Fruit fly (Drosophila melanogaster) whole organism, prepupa: ENCODE results near the gene CG44158.

Experiments
- CG10631 ChIP-seq: fragments of 200-800 bp; sonication (Bioruptor generic); optimal IDR thresholded peaks from 2 replicates; lab custom pipeline; 2016; ENCODE audit warnings: missing biosample characterization, missing genetic modification characterization
- CG10669 ChIP-seq: fragments of 200-800 bp; sonication (Bioruptor generic); optimal IDR thresholded peaks from 3 replicates; lab custom pipeline; 2018; ENCODE audit warnings: missing biosample characterization, mild to moderate bottlenecking, missing genetic modification characterization, moderate library complexity
- CG11762 ChIP-seq: fragments of 200-800 bp; sonication (Bioruptor generic); optimal IDR thresholded peaks from 3 replicates; lab custom pipeline; 2016; ENCODE audit warnings: missing biosample characterization, missing genetic modification characterization; ENCODE audit not compliant: insufficient read depth
- CG11902 ChIP-seq: fragments of 200-800 bp; sonication (Bioruptor generic); optimal IDR thresholded peaks from 3 replicates; lab custom pipeline; 2016; ENCODE audit warnings: missing biosample characterization, missing genetic modification characterization
- CG15336 ChIP-seq: fragments of 200-800 bp; sonication (Bioruptor generic); IDR thresholded peaks from 2 replicates; pipeline ENCODE4 v1.3.6; 2022; ENCODE audit warnings: missing biosample characterization, missing genetic modification characterization
- CG1621 ChIP-seq: fragments of 200-800 bp; sonication (Bioruptor generic); optimal IDR thresholded peaks from 3 replicates; lab custom pipeline; 2018; ENCODE audit warnings: missing biosample characterization, mild to moderate bottlenecking, missing genetic modification characterization
- CG16779 ChIP-seq: fragments of 200-800 bp; sonication (Bioruptor generic); optimal IDR thresholded peaks from 3 replicates; lab custom pipeline; 2017; ENCODE audit warnings: missing biosample characterization, mild to moderate bottlenecking, missing genetic modification characterization
- CG3032 ChIP-seq: fragments of 200-800 bp; optimal IDR thresholded peaks from 2 replicates; lab custom pipeline; 2019; ENCODE audit warnings: missing biosample characterization, mild to moderate bottlenecking, missing genetic modification characterization, moderate library complexity
- CG31627 ChIP-seq: fragments of 200-800 bp; sonication (Bioruptor generic); optimal IDR thresholded peaks from 3 replicates; lab custom pipeline; 2016; ENCODE audit warnings: missing biosample characterization, missing genetic modification characterization
- CG4318 ChIP-seq: fragments of 200-800 bp; sonication (Bioruptor generic); optimal IDR thresholded peaks from 3 replicates; lab custom pipeline; 2017; ENCODE audit warnings: missing biosample characterization, mild to moderate bottlenecking, missing genetic modification characterization
- CG6163 ChIP-seq: fragments of 200-800 bp; sonication (Bioruptor generic); IDR thresholded peaks from 3 replicates; pipeline ENCODE4 v1.3.6; 2022; ENCODE audit warnings: missing biosample characterization, missing genetic modification characterization
- CG6792 ChIP-seq: fragments of 200-800 bp; sonication (Bioruptor generic); optimal IDR thresholded peaks from 3 replicates; lab custom pipeline; 2016; ENCODE audit warnings: missing biosample characterization, missing genetic modification characterization
- CG6854 ChIP-seq: fragments of 200-800 bp; sonication (Bioruptor generic); optimal IDR thresholded peaks from 2 replicates; lab custom pipeline; 2017; ENCODE audit warnings: missing biosample characterization, mild to moderate bottlenecking, missing genetic modification characterization
- CG8119 ChIP-seq: fragments of 200-800 bp; sonication (Bioruptor generic); IDR thresholded peaks from 3 replicates; pipeline ENCODE4 v1.3.6; 2022; ENCODE audit warnings: missing biosample characterization, missing genetic modification characterization
- CG8632 ChIP-seq: fragments of 200-800 bp; sonication (Bioruptor generic); optimal IDR thresholded peaks from 3 replicates; lab custom pipeline; 2016; ENCODE audit warnings: missing biosample characterization, missing genetic modification characterization
- CG9139 ChIP-seq: fragments of 200-800 bp; sonication (Bioruptor generic); optimal IDR thresholded peaks from 3 replicates; lab custom pipeline; 2017; ENCODE audit warnings: missing biosample characterization, mild to moderate bottlenecking, missing genetic modification characterization
- Eip75B ChIP-seq: fragments of 200-800 bp; sonication (Bioruptor generic); optimal IDR thresholded peaks from 3 replicates; lab custom pipeline; 2016; ENCODE audit warnings: missing biosample characterization, missing genetic modification characterization
- Hr39 ChIP-seq: fragments of 200-800 bp; sonication (Bioruptor generic); optimal IDR thresholded peaks from 2 replicates; lab custom pipeline; 2016; ENCODE audit warnings: missing biosample characterization, missing genetic modification characterization
- Hr4 ChIP-seq: fragments of 200-800 bp; sonication (Bioruptor generic); optimal IDR thresholded peaks from 3 replicates; lab custom pipeline; 2016; ENCODE audit warnings: missing biosample characterization, missing genetic modification characterization
- Lpt ChIP-seq: fragments of 200-800 bp; sonication (Bioruptor generic); optimal IDR thresholded peaks from 3 replicates; lab custom pipeline; 2016; ENCODE audit warnings: missing biosample characterization, missing genetic modification characterization
- Met ChIP-seq: fragments of 200-800 bp; sonication (Bioruptor generic); optimal IDR thresholded peaks from 3 replicates; lab custom pipeline; 2016; ENCODE audit warnings: missing biosample characterization, missing genetic modification characterization
- OdsH ChIP-seq: fragments of 200-800 bp; sonication (Bioruptor generic); optimal IDR thresholded peaks from 3 replicates; lab custom pipeline; 2016; ENCODE audit warnings: missing biosample characterization, missing genetic modification characterization
- Smox ChIP-seq: fragments of 200-800 bp; sonication (Bioruptor generic); optimal IDR thresholded peaks from 3 replicates; lab custom pipeline; 2016; ENCODE audit warnings: missing biosample characterization, missing genetic modification characterization
- Sox102F ChIP-seq: fragments of 200-800 bp; sonication (Bioruptor generic); optimal IDR thresholded peaks from 2 replicates; lab custom pipeline; 2016; ENCODE audit warnings: missing biosample characterization, mild to moderate bottlenecking, missing genetic modification characterization
- Sox14 ChIP-seq: fragments of 200-800 bp; sonication (Bioruptor generic); optimal IDR thresholded peaks from 3 replicates; lab custom pipeline; 2016; ENCODE audit warnings: missing biosample characterization, missing genetic modification characterization
- achi ChIP-seq: fragments of 200-800 bp; sonication (Bioruptor generic); optimal IDR thresholded peaks from 3 replicates; lab custom pipeline; 2016; ENCODE audit warnings: missing biosample characterization, missing genetic modification characterization
- acj6 ChIP-seq: fragments of 200-800 bp; sonication (Bioruptor generic); optimal IDR thresholded peaks from 3 replicates; lab custom pipeline; 2016; ENCODE audit warnings: missing biosample characterization, missing genetic modification characterization
- cyc ChIP-seq: fragments of 200-800 bp; sonication (Bioruptor generic); optimal IDR thresholded peaks from 3 replicates; lab custom pipeline; 2016; ENCODE audit warnings: missing biosample characterization, missing genetic modification characterization
- dsx ChIP-seq: fragments of 200-800 bp; optimal IDR thresholded peaks from 3 replicates; lab custom pipeline; 2019; ENCODE audit warnings: missing biosample characterization, mild to moderate bottlenecking, missing genetic modification characterization, moderate library complexity; ENCODE audit not compliant: poor library complexity, severe bottlenecking
- esn ChIP-seq: fragments of 200-800 bp; sonication (Bioruptor generic); optimal IDR thresholded peaks from 2 replicates; lab custom pipeline; 2016; ENCODE audit warnings: missing biosample characterization, mild to moderate bottlenecking, missing genetic modification characterization, moderate library complexity
- fd59A ChIP-seq: fragments of 200-800 bp; sonication (Bioruptor generic); optimal IDR thresholded peaks from 2 replicates; lab custom pipeline; 2017; ENCODE audit warnings: missing biosample characterization, mild to moderate bottlenecking, missing genetic modification characterization, missing genetic modification reagents
- fkh ChIP-seq: fragments of 200-800 bp; sonication (Bioruptor generic); optimal IDR thresholded peaks from 3 replicates; lab custom pipeline; 2017; ENCODE audit warnings: missing biosample characterization, mild to moderate bottlenecking, missing genetic modification characterization, moderate library complexity
- lz ChIP-seq: fragments of 200-800 bp; sonication (Bioruptor generic); optimal IDR thresholded peaks from 3 replicates; lab custom pipeline; 2016; ENCODE audit warnings: missing biosample characterization, missing genetic modification characterization
- pdm3 ChIP-seq: fragments of 200-800 bp; sonication (Bioruptor generic); optimal IDR thresholded peaks from 3 replicates; lab custom pipeline; 2016; ENCODE audit warnings: missing biosample characterization, missing genetic modification characterization
- salr ChIP-seq, 2 experiments: fragments of 200-800 bp; sonication (Bioruptor generic); optimal IDR thresholded peaks; 3 replicates each; lab custom pipeline; 2016 to 2018; ENCODE audit warnings: missing biosample characterization in 2 of 2, missing genetic modification characterization in 2 of 2, mild to moderate bottlenecking in 1 of 2
- ss ChIP-seq, 2 experiments: fragments of 200-800 bp; sonication (Bioruptor generic); optimal IDR thresholded peaks; 2 replicates in 1 of 2; 3 replicates in 1 of 2; lab custom pipeline; 2017 to 2018; ENCODE audit warnings: mild to moderate bottlenecking in 2 of 2, missing biosample characterization in 2 of 2, missing genetic modification characterization in 2 of 2, moderate library complexity in 1 of 2
- svp ChIP-seq: fragments of 200-800 bp; sonication (Bioruptor generic); peaks from one replicate; lab custom pipeline; 2016; ENCODE audit warnings: missing biosample characterization, missing genetic modification characterization
- topi ChIP-seq: fragments of 200-800 bp; sonication (Bioruptor generic); optimal IDR thresholded peaks from 3 replicates; lab custom pipeline; 2016; ENCODE audit warnings: missing biosample characterization, missing genetic modification characterization
- vri ChIP-seq: fragments of 200-800 bp; sonication (Bioruptor generic); optimal IDR thresholded peaks from 3 replicates; lab custom pipeline; 2016; ENCODE audit warnings: missing biosample characterization, mild to moderate bottlenecking, missing genetic modification characterization

The CG44158 gene

DNA sequence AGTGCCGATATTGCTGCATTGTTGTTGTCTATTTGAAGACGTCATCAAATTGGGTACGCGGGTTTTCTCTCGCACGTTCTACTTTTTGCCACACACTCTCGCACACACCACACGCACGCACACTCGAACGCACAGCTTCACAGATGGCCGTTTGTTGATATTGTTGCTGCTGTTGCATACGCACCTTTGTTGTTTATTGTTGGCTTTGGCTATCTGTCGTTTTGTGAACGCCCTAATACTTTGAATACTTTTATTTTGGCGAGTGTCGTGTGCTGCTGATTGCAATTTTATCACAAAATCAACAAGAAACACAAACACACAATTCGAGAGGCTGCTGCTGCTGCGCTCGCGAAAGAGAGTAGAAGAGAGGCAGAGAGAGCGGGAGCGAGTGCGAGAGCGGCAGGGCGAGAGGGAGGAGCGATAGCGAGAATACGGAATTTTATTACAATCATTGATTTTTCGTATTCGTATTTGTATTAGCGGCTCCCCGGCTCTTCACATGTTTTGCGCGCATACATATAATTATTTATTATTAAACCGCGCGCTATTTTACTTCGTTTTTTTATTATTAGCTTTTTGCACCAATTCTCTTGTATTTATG, 10.0 kb upstream of the CG44158 start (continued):
- TF ChIP-seq CG1621 (tag; lab: Kevin White, UChicago): peak; percentile 50
- no peak for TF ChIP-seq fd59A
- no peak for TF ChIP-seq OdsH (GFP tag; lab: Kevin White, UChicago)
- TF ChIP-seq Eip75B (GFP tag; lab: Kevin White, UChicago): peak; percentile 40
- TF ChIP-seq salr (GFP tag; optimal IDR thresholded peaks at IDR 0.05; lab: Kevin White, UChicago): no peak
- peak; percentile 80 for TF ChIP-seq vri (GFP tag; lab: Kevin White, UChicago)
- peak; percentile 56 for TF ChIP-seq Sox102F (GFP tag; lab: Kevin White, UChicago)
- TF ChIP-seq Hr4: peak; percentile 23
- peak; percentile 17 for TF ChIP-seq topi
- no peak for TF ChIP-seq acj6 (GFP tag; lab: Kevin White, UChicago)
- TF ChIP-seq esn (GFP tag; lab: Kevin White, UChicago): peak; percentile 48
- TF ChIP-seq CG31627 (GFP tag; lab: Kevin White, UChicago): no peak
- no peak for TF ChIP-seq lz (GFP tag; lab: Kevin White, UChicago)
- peak; percentile 24 to 43 for TF ChIP-seq ss (GFP tag; optimal IDR thresholded peaks at IDR 0.05; lab: Kevin White, UChicago)
- peak; percentile 6 for TF ChIP-seq Sox14 (GFP tag; lab: Kevin White, UChicago)
- TF ChIP-seq CG4318 (GFP tag; lab: Kevin White, UChicago): no peak
- TF ChIP-seq CG10669 (GFP tag; lab: Kevin White, UChicago): no peak
- no peak for TF ChIP-seq Lpt
- peak; percentile 27 for TF ChIP-seq CG11762 (GFP tag; lab: Kevin White, UChicago)
- TF ChIP-seq CG16779 (tag; lab: Kevin White, UChicago): peak; percentile 38
- peak; percentile 42 for TF ChIP-seq CG6854
- TF ChIP-seq, all 60 proteins: peak for 28

DNA sequence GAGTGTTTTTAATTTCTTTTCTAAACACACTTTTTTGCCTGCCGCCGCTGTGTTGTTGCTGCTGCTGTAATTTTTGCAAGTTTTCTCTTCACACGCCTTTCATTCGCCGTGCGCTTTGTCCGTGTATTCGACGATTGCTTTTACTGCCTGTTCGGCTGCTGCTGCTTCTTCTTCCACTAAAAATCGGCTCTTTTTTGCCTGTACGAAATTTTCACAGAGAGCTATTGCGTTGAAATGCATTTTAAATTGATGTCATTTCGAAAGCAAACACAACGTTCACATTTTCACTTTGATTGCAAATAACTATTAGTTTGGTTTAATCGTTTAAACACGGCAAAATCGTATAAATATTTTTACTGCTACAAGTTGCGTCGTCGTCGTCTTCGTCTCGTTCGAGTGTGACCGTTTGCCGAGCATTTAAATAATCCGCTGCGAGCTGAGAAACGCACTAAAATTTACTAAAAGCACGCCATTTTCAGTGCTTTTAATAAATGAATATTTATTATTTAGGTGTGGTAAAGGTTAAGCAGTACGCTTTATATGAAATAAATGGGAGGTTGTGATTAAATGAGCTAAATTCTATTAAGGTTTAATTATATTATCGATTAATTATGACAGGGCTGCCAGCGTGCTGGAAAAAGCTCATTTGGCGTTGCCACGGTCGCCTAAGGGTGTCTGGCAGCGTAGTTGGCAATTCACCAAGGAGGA, 9.2 kb upstream of the CG44158 start, which contains the start of the genes Ssdp and CG7985:
Ssdp (minus strand) TSS at position 419 of the 708 bp plus-strand sequence.
CG7985 (plus strand) TSS at position 681 of the 708 bp plus-strand sequence.
- TF ChIP-seq CG31627 (GFP tag; lab: Kevin White, UChicago): no peak
- TF ChIP-seq CG10631 (GFP tag; lab: Kevin White, UChicago): no peak
- TF ChIP-seq pdm3 (GFP tag; lab: Kevin White, UChicago): peak; percentile 23
- TF ChIP-seq CG15336 (GFP tag; lab: Robert Waterston, UW): no peak
- no peak for TF ChIP-seq ss (GFP tag; optimal IDR thresholded peaks at IDR 0.05; lab: Kevin White, UChicago)
- no peak for TF ChIP-seq Hr4
- peak; percentile 11 for TF ChIP-seq Smox
- no peak for TF ChIP-seq fkh
- no peak for TF ChIP-seq topi
- TF ChIP-seq OdsH (GFP tag; lab: Kevin White, UChicago): no peak
- TF ChIP-seq salr (GFP tag; optimal IDR thresholded peaks at IDR 0.05; lab: Kevin White, UChicago): no peak
- no peak for TF ChIP-seq CG11902
- peak; percentile 11 for TF ChIP-seq Met (GFP tag; lab: Kevin White, UChicago)
- TF ChIP-seq vri (GFP tag; lab: Kevin White, UChicago): no peak
- TF ChIP-seq CG6163: no peak
- no peak for TF ChIP-seq CG10669 (GFP tag; lab: Kevin White, UChicago)
- TF ChIP-seq CG6854: peak; percentile 14

DNA sequence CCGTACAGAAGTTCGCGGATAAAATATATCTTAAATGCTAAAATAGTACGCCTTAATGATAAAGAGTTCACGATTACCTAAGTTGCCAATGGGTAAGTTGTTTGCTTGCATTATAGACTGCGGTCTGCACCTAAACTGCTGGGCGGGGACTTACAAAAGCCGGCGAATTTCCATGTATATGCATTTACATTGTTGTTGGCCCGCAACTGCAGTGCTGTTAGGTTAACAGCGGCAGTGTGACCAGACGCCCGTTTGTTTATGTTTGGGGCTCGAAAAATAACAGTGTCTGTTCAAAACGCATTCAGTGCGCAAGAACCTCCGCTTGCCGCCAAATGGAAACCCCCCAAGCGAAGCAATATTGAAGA, 8.7 kb upstream of the CG44158 start:
- peak; percentile 89 for TF ChIP-seq dsx (GFP tag; lab: Kevin White, UChicago)
- no peak for TF ChIP-seq svp (GFP tag; lab: Kevin White, UChicago)
- TF ChIP-seq CG8632 (GFP tag; lab: Kevin White, UChicago): no peak

DNA sequence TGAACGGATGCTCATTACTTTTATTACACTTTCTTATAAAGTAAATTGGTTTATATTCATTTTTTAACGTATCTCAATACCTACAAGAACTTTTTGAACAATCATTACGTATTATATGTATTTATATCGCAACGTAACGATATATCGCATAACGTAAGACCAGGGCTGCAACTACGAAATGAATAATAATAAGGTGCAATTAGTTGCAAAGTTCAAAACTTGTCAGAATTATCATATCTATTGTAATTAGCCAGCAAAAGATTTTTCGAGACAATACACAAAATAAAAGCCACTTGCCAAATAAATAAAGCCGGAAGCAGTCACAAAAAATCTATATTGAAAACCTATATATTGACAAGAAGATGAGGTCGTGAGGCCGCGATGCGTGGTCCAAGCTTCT, 6.7 kb downstream of the CG44158 start:
- TF ChIP-seq CG10631 (GFP tag; lab: Kevin White, UChicago) (peak; percentile 8), Hr4 (peak; percentile 55), OdsH (GFP tag; lab: Kevin White, UChicago) (peak; percentile 57), CG9139 (GFP tag; lab: Kevin White, UChicago) (no peak), dsx (GFP tag; lab: Kevin White, UChicago) (no peak), CG16779 (tag; lab: Kevin White, UChicago) (no peak), achi (peak; percentile 28), CG6792 (GFP tag; lab: Kevin White, UChicago) (no peak), Eip75B (GFP tag; lab: Kevin White, UChicago) (no peak), fkh (no peak), esn (GFP tag; lab: Kevin White, UChicago) (peak; percentile 61), CG15336 (GFP tag; lab: Robert Waterston, UW) (no peak), CG11902 (no peak), Hr39 (GFP tag; lab: Kevin White, UChicago) (peak; percentile 67), pdm3 (GFP tag; lab: Kevin White, UChicago) (peak; percentile 63), salr (GFP tag; optimal IDR thresholded peaks at IDR 0.05; lab: Kevin White, UChicago) (peak in 1 of 2 experiments; percentile 5), CG6163 (no peak), ss (GFP tag; optimal IDR thresholded peaks at IDR 0.05; lab: Kevin White, UChicago) (no peak), Sox102F (GFP tag; lab: Kevin White, UChicago) (peak; percentile 28), CG3032 (tag; lab: Kevin White, UChicago) (no peak), CG1621 (tag; lab: Kevin White, UChicago) (no peak), cyc (GFP tag; lab: Kevin White, UChicago) (peak; percentile 50), CG8119 (0 out of 3 replicates have a peak, but pooled peaks have one; percentile 17), vri (GFP tag; lab: Kevin White, UChicago) (no peak), topi (peak; percentile 43), lz (GFP tag; lab: Kevin White, UChicago) (peak; percentile 63)
